Worm (Caenorhabditis elegans): ENCODE results near the gene hsp-12.6.

DNA sequence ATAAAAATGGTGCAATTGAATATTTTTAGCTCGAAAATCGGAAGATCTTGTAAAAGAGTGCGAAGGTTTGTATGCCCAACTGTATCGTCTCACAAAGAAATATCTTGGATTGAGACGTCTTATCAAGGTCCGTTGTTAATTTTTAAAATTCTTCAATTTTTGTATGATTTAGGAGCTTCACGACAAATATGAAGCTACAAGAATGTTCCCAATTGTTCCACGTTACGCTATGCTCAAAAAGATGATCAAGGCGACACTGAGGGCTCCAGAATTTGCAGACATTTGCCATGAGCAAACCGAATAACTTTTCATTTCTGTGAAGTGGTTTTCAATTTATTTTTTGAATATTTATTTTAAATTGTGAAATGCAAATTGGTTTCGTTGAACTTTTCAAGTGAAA, 8.3 kb downstream of the hsp-12.6 start:
- no peak for TF ChIP-seq F49E8.2 (tag; optimal IDR thresholded peaks at IDR 0.05; ENCODE audit: insufficient read depth)
- no peak for TF ChIP-seq K12H6.12 (tag; optimal IDR thresholded peaks at IDR 0.05)
- TF ChIP-seq snpc-4 (GFP tag; optimal IDR thresholded peaks at IDR 0.05) = no peak
- peak in 2 of 4 experiments; percentile 68 to 84 for TF ChIP-seq snpc-4 (tag; optimal IDR thresholded peaks at IDR 0.05)
- no peak for TF ChIP-seq B0035.1 (tag; optimal IDR thresholded peaks at IDR 0.05)
- no peak for TF ChIP-seq hlh-12 (tag; optimal IDR thresholded peaks at IDR 0.05)
- no peak for TF ChIP-seq ets-4 (GFP tag; optimal IDR thresholded peaks at IDR 0.05)
- no peak for TF ChIP-seq F33H1.4 (GFP tag; IDR thresholded peaks at IDR 0.05)
- peak; percentile 32 for TF ChIP-seq gei-17 (GFP tag; optimal IDR thresholded peaks at IDR 0.05)
- peak; percentile 22 for TF ChIP-seq nhr-80 (tag; optimal IDR thresholded peaks at IDR 0.05)
- TF ChIP-seq him-1 (tag; optimal IDR thresholded peaks at IDR 0.05) = peak; percentile 62
- TF ChIP-seq unc-62 (GFP tag; optimal IDR thresholded peaks at IDR 0.05) = no peak
- no peak for TF ChIP-seq C17E4.6 (GFP tag; IDR thresholded peaks at IDR 0.05)

Data from whole organism, young adult.